Fruit fly (Drosophila melanogaster): Measurements from ENCODE around the gene Srrm1.

- no peak for TF ChIP-seq psq (optimal IDR thresholded peaks at IDR 0.05)
- no peak for TF ChIP-seq Sin3A (optimal IDR thresholded peaks at IDR 0.05)
- no peak for TF ChIP-seq insv (optimal IDR thresholded peaks at IDR 0.05)
Observed at dm6 chr3L:13083432-13083831, 46.8 kb downstream of the Srrm1 start.

All from Kc167 (cell line).